Fruit fly (Drosophila melanogaster): ENCODE data around the gene CG9040.
A peak's percentile ranks its signal among the peaks of the same experiment; 100 is the strongest.

- peak; percentile 58 for TF ChIP-seq esg (GFP tag; conservative IDR thresholded peaks at IDR 0.05)
- peak; percentile 86 for TF ChIP-seq CG11398 (GFP tag; optimal IDR thresholded peaks at IDR 0.05)
- peak; percentile 75 for TF ChIP-seq CG2875 (GFP tag; optimal IDR thresholded peaks at IDR 0.05)
- TF ChIP-seq dmrt99B (tag; optimal IDR thresholded peaks at IDR 0.05): peak; percentile 94
- peak; percentile 87 for TF ChIP-seq Ssrp (tag; optimal IDR thresholded peaks at IDR 0.05)
- no peak for TF ChIP-seq mld (GFP tag; IDR thresholded peaks at IDR 0.05; ENCODE audit: partially characterized antibody)
- no peak for TF ChIP-seq HLHmδ (GFP tag; optimal IDR thresholded peaks at IDR 0.05)
- TF ChIP-seq CG32772 (GFP tag; IDR thresholded peaks at IDR 0.05): peak; percentile 37
- no peak for TF ChIP-seq CG16779 (GFP tag; IDR thresholded peaks at IDR 0.05)
- peak; percentile 85 for TF ChIP-seq CG4820 (GFP tag; optimal IDR thresholded peaks at IDR 0.05)
These were observed 49.1 kb upstream of the CG9040 start for dm6 chr3L:13938470-13939150.
